Worm (Caenorhabditis elegans): Measurements from ENCODE around the gene B0252.8.
A peak's percentile ranks its signal among the peaks of the same experiment; 100 is the strongest.

The B0252.8 gene

DNA sequence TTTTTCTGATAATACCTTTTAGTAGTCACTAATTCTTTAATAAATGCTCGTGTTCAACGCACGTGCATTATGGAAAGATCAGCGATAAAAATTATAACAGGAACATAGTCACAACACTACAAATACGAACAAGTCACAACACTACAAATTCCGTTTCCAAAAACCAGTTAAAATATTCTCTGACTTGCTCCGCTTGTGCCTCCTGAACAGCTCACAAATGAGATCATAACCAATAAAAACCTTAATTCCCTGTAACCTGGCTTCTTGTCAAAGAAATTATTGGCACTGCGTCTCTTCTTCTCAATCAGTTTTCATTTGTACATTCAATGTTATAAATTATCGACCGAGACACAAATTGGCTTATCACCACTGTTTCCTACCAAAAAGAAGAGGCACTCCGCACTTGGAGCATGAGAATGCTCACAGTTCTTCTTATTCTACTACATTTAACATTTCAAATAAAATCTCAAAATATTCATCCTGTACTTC, 3.4 kb downstream of the B0252.8 start, which contains the start of gene B0252.1:
Gene B0252.1 (plus strand): TSS at position 318 of the 489 bp plus-strand sequence.
- no peak for TF ChIP-seq mec-3 (tag; optimal IDR thresholded peaks at IDR 0.05; ENCODE audit: borderline replicate concordance)
- no peak for TF ChIP-seq hlh-15 (tag; optimal IDR thresholded peaks at IDR 0.05)
- no peak for TF ChIP-seq hlh-13 (GFP tag; optimal IDR thresholded peaks at IDR 0.05)
- no peak for TF ChIP-seq sdc-2 (tag; optimal IDR thresholded peaks at IDR 0.05)
- no peak for TF ChIP-seq fax-1 (tag; optimal IDR thresholded peaks at IDR 0.05)
- no peak for TF ChIP-seq lin-11 (tag; optimal IDR thresholded peaks at IDR 0.05)
- TF ChIP-seq ceh-30 (tag; optimal IDR thresholded peaks at IDR 0.05) = no peak

DNA sequence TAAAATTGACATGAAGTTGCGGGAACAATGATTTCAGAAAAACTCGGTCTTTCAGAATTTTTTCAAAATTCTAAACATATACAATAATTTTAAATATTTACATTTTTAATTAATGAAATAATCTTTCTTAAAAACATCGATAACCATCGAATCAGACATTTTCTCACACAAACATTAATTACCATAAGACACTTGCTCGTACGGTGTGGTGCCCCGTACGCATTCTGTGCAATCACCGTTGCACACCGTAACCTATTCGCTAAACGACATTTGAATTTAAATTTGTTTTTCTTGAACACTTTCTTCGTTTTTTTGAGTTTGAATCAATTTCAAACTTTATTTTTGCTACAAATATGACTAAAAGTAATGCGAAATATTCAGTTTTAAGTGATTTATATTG, 7.8 kb downstream of the B0252.8 start:
- TF ChIP-seq ceh-30 (tag; optimal IDR thresholded peaks at IDR 0.05) (no peak), nhr-232 (tag; optimal IDR thresholded peaks at IDR 0.05) (no peak), fax-1 (tag; optimal IDR thresholded peaks at IDR 0.05) (no peak), hlh-8 (tag; optimal IDR thresholded peaks at IDR 0.05) (no peak), dve-1 (tag; optimal IDR thresholded peaks at IDR 0.05) (no peak), pha-4 (tag; optimal IDR thresholded peaks at IDR 0.05) (no peak), pag-3 (tag; optimal IDR thresholded peaks at IDR 0.05; ENCODE audit: borderline replicate concordance) (no peak), ceh-9 (tag; optimal IDR thresholded peaks at IDR 0.05) (no peak), ets-4 (tag; optimal IDR thresholded peaks at IDR 0.05) (no peak), che-1 (tag; optimal IDR thresholded peaks at IDR 0.05) (no peak), zip-5 (tag; optimal IDR thresholded peaks at IDR 0.05) (no peak), hlh-6 (tag; optimal IDR thresholded peaks at IDR 0.05) (no peak)

DNA sequence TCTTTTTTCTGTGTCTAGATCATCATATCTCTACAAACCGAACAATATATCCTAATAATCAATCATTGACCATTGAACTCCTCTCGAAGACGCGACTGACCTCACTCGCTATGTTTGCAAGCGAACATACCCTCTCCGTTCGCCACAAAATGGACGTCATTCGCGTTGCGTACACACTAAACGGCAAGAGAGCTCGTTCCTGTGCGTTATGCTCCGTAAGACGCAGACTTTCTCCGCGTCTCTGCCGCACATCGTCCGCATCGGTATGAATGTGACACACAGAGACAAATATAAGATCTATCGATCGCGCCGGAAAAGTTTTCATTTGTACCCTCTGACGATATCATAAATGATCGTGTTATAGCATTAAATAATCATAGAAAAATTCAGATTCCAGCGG, 10.1 kb downstream of the B0252.8 start:
- TF ChIP-seq madf-2 (tag; optimal IDR thresholded peaks at IDR 0.05) (peak; percentile 98), ceh-48 (tag; optimal IDR thresholded peaks at IDR 0.05) (peak; percentile 4), ref-2 (tag; optimal IDR thresholded peaks at IDR 0.05) (peak; percentile 48), elt-2 (tag; optimal IDR thresholded peaks at IDR 0.05) (no peak)

DNA sequence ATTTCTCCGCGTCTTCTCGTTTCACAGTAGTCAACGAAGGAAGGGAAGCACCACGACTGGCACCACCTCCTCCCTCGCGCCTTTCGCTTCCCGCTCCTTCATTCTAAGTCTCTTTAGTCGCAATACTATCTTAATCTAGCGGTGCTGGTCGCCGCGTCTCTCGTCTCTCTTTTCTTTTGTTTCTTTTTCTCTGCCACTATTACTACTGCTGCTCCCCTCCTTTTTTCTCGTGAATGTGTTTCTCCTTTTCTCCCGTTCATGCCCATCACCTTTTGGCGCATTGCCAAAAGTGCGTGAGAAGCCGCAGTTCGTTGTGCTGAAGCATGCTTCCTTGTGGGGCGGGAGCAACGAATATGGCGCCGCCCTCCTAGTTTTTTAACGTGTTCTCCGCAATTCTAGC, 10.5 kb downstream of the B0252.8 start:
- TF ChIP-seq ceh-45 (GFP tag; IDR thresholded peaks at IDR 0.05) (no peak), ttx-3 (tag; optimal IDR thresholded peaks at IDR 0.05) (no peak), hlh-6 (tag; optimal IDR thresholded peaks at IDR 0.05) (no peak), ceh-14 (tag; optimal IDR thresholded peaks at IDR 0.05) (no peak), C08G9.2 (tag; optimal IDR thresholded peaks at IDR 0.05) (no peak), npax-4 (tag; optimal IDR thresholded peaks at IDR 0.05) (no peak), nhr-11 (tag; optimal IDR thresholded peaks at IDR 0.05) (no peak), fkh-6 (tag; optimal IDR thresholded peaks at IDR 0.05) (no peak), nhr-232 (tag; optimal IDR thresholded peaks at IDR 0.05) (no peak), pqm-1 (tag; optimal IDR thresholded peaks at IDR 0.05) (no peak), ceh-6 (GFP tag; optimal IDR thresholded peaks at IDR 0.05) (no peak), ceh-31 (tag; optimal IDR thresholded peaks at IDR 0.05) (peak; percentile 53), pha-4 (tag; optimal IDR thresholded peaks at IDR 0.05) (no peak), odd-2 (tag; optimal IDR thresholded peaks at IDR 0.05) (no peak), zip-5 (tag; optimal IDR thresholded peaks at IDR 0.05) (no peak), ceh-19 (GFP tag; optimal IDR thresholded peaks at IDR 0.05) (peak; percentile 19), K02D7.2 (tag; optimal IDR thresholded peaks at IDR 0.05) (no peak), ceh-18 (tag; optimal IDR thresholded peaks at IDR 0.05) (peak; percentile 55), hlh-30 (tag; optimal IDR thresholded peaks at IDR 0.05; ENCODE audit: insufficient read depth) (no peak), tbx-7 (tag; optimal IDR thresholded peaks at IDR 0.05) (no peak), pax-1 (tag; optimal IDR thresholded peaks at IDR 0.05) (no peak), ceh-24 (tag; optimal IDR thresholded peaks at IDR 0.05) (no peak), fax-1 (tag; optimal IDR thresholded peaks at IDR 0.05) (no peak), hlh-8 (tag; optimal IDR thresholded peaks at IDR 0.05) (no peak), unc-86 (tag; optimal IDR thresholded peaks at IDR 0.05) (no peak), elt-4 (tag; optimal IDR thresholded peaks at IDR 0.05) (no peak), unc-3 (GFP tag; conservative IDR thresholded peaks at IDR 0.05) (no peak), unc-3 (tag; optimal IDR thresholded peaks at IDR 0.05) (no peak), tbx-2 (tag; optimal IDR thresholded peaks at IDR 0.05) (peak; percentile 10), ceh-30 (tag; optimal IDR thresholded peaks at IDR 0.05) (no peak), nfya-1 (tag; optimal IDR thresholded peaks at IDR 0.05) (no peak), hlh-15 (tag; optimal IDR thresholded peaks at IDR 0.05) (no peak), ahr-1 (tag; optimal IDR thresholded peaks at IDR 0.05) (no peak), K09A11.1 (tag; optimal IDR thresholded peaks at IDR 0.05; ENCODE audit: insufficient read depth) (no peak)
